In the genomic region with DNA sequence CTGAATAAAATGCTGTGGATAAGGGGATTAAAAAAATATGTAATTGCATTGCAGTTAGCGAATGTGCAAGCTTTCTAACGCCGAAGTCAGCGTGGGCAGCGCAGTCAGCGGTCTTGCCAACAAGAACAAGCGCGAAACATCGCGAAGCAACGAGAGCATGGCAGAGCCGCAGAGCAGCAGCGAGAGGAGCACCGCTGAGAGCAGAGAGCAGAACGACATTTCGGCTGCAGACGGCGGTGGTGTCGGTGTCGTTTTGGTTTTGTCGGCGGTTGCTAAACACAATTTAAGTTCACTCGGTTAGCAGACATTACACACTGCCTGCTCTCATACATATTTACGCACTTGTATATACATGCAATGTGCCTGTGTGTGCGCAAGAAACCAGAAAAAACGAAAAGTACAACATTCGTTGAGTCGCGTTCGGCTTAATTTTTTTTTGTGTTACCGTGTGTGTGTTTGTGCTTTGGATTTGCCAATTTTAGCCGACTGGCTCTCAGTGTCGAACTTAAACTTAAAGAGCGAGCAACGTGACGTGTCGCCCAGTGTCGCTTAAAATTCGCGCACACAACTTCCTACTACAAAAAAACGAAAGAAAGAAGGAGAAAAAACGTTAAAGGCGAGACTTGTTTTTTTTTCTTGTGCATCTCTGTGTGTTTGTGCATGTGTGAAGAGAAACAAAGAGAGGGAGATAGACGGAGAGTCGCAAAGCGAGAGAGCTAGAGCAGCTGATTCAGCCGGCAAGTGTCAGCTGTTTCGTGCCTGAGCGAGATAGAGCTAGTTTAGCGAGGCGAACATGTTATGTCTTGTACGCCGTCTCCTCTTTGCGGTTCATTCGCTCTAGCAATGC, we compare ENCODE assay signal across 5 fruit fly cellular contexts.
TF ChIP-seq lines count a peak whose summit lies in the region.

No protein-coding gene starts in this region.

TF ChIP-seq in whole organism, adult, 20 proteins besides CTCF, POLR2A, EP300 and RAD21 (continued from another document):
- TF ChIP-seq Clk (GFP tag; optimal IDR thresholded peaks at IDR 0.05; lab: Kevin White, UChicago) (no peak), kay (GFP tag; lab: Kevin White, UChicago; ENCODE audit: borderline replicate concordance) (peak; percentile 83), Mnt (GFP tag; optimal IDR thresholded peaks at IDR 0.05; lab: Kevin White, UChicago) (peak; percentile 60), toe (GFP tag; optimal IDR thresholded peaks at IDR 0.05; lab: Kevin White, UChicago) (no peak)

TF ChIP-seq in whole organism, embryonic, 481 proteins besides CTCF, POLR2A, EP300 and RAD21 (continued from another document and continues in another):
- TF ChIP-seq sima (GFP tag; optimal IDR thresholded peaks at IDR 0.05; lab: Kevin White, UChicago): no peak
- TF ChIP-seq CG6765 (GFP tag; optimal IDR thresholded peaks at IDR 0.05; lab: Kevin White, UChicago): no peak
- TF ChIP-seq dysf (GFP tag; IDR thresholded peaks at IDR 0.05; lab: Robert Waterston, UW): no peak
- TF ChIP-seq CG7271 (tag; optimal IDR thresholded peaks at IDR 0.05; lab: Kevin White, UChicago): no peak
- TF ChIP-seq E2f1 (GFP tag; IDR thresholded peaks at IDR 0.05; lab: Robert Waterston, UW): no peak
- TF ChIP-seq CG17385 (GFP tag; optimal IDR thresholded peaks at IDR 0.05; lab: Kevin White, UChicago): peak; percentile 55
- no peak for TF ChIP-seq Lhr (GFP tag; optimal IDR thresholded peaks at IDR 0.05; lab: Kevin White, UChicago)
- peak; percentile 26 for TF ChIP-seq caup (GFP tag; optimal IDR thresholded peaks at IDR 0.05; lab: Kevin White, UChicago; ENCODE audit: severe bottlenecking)
- TF ChIP-seq gro (GFP tag; optimal IDR thresholded peaks at IDR 0.05; lab: Kevin White, UChicago): no peak
- TF ChIP-seq gfzf (GFP tag; optimal IDR thresholded peaks at IDR 0.05; lab: Kevin White, UChicago): no peak
- no peak for TF ChIP-seq cad (GFP tag; optimal IDR thresholded peaks at IDR 0.05; lab: Kevin White, UChicago)
- TF ChIP-seq jigr1 (GFP tag; IDR thresholded peaks at IDR 0.05; lab: Robert Waterston, UW): no peak
- TF ChIP-seq CG13894 (tag; optimal IDR thresholded peaks at IDR 0.05; lab: Kevin White, UChicago): peak; percentile 35
- no peak for TF ChIP-seq lov (optimal IDR thresholded peaks at IDR 0.05; lab: Kevin White, UChicago)
- no peak for TF ChIP-seq lov (GFP tag; IDR thresholded peaks at IDR 0.05; lab: Robert Waterston, UW)
- TF ChIP-seq Sox100B (GFP tag; optimal IDR thresholded peaks at IDR 0.05; lab: Kevin White, UChicago): no peak
- peak; percentile 41 for TF ChIP-seq Fer1 (GFP tag; optimal IDR thresholded peaks at IDR 0.05; lab: Kevin White, UChicago)
- no peak for TF ChIP-seq ato (GFP tag; IDR thresholded peaks at IDR 0.05; lab: Robert Waterston, UW; ENCODE audit: partially characterized antibody)
- no peak for TF ChIP-seq Doc2 (GFP tag; IDR thresholded peaks at IDR 0.05; lab: Robert Waterston, UW)
- no peak for TF ChIP-seq CG15479 (GFP tag; optimal IDR thresholded peaks at IDR 0.05; lab: Kevin White, UChicago)
- no peak for TF ChIP-seq CG7987 (GFP tag; optimal IDR thresholded peaks at IDR 0.05; lab: Kevin White, UChicago)
- no peak for TF ChIP-seq Max (GFP tag; optimal IDR thresholded peaks at IDR 0.05; lab: Kevin White, UChicago)
- no peak for TF ChIP-seq dan (GFP tag; IDR thresholded peaks at IDR 0.05; lab: Robert Waterston, UW)
- no peak for TF ChIP-seq CG4424 (GFP tag; optimal IDR thresholded peaks at IDR 0.05; lab: Kevin White, UChicago)
- peak; percentile 30 for TF ChIP-seq YL-1 (GFP tag; optimal IDR thresholded peaks at IDR 0.05; lab: Kevin White, UChicago)
- TF ChIP-seq cato (GFP tag; optimal IDR thresholded peaks at IDR 0.05; lab: Kevin White, UChicago; ENCODE audit: borderline replicate concordance): no peak
- TF ChIP-seq CG6654 (GFP tag; optimal IDR thresholded peaks at IDR 0.05; lab: Kevin White, UChicago): no peak
- peak; percentile 33 for TF ChIP-seq CG2678 (tag; optimal IDR thresholded peaks at IDR 0.05; lab: Kevin White, UChicago)
- TF ChIP-seq gsb-n (tag; optimal IDR thresholded peaks at IDR 0.05; lab: Kevin White, UChicago): no peak
- TF ChIP-seq CG17359 (tag; optimal IDR thresholded peaks at IDR 0.05; lab: Kevin White, UChicago): no peak

TF ChIP-seq in whole organism, prepupa, 60 proteins besides CTCF, POLR2A, EP300 and RAD21 (continued from another document and continues in another):
- TF ChIP-seq CG8632 (GFP tag; optimal IDR thresholded peaks at IDR 0.05; lab: Kevin White, UChicago) (peak; percentile 79), CG10669 (GFP tag; optimal IDR thresholded peaks at IDR 0.05; lab: Kevin White, UChicago) (peak; percentile 80), topi (GFP tag; optimal IDR thresholded peaks at IDR 0.05; lab: Kevin White, UChicago) (peak; percentile 51), Sox15 (GFP tag; optimal IDR thresholded peaks at IDR 0.05; lab: Kevin White, UChicago) (no peak), vri (GFP tag; optimal IDR thresholded peaks at IDR 0.05; lab: Kevin White, UChicago) (peak; percentile 84), Hr39 (GFP tag; optimal IDR thresholded peaks at IDR 0.05; lab: Kevin White, UChicago) (no peak), Eip78C (GFP tag; lab: Kevin White, UChicago) (peak; percentile 90), eg (GFP tag; IDR thresholded peaks at IDR 0.05; lab: Robert Waterston, UW) (peak; percentile 92), Blimp-1 (GFP tag; optimal IDR thresholded peaks at IDR 0.05; lab: Kevin White, UChicago) (peak; percentile 48), fd85E (GFP tag; optimal IDR thresholded peaks at IDR 0.05; lab: Kevin White, UChicago) (no peak), Met (GFP tag; optimal IDR thresholded peaks at IDR 0.05; lab: Kevin White, UChicago) (peak; percentile 52), CG10631 (GFP tag; optimal IDR thresholded peaks at IDR 0.05; lab: Kevin White, UChicago) (peak; percentile 63), CG6276 (GFP tag; optimal IDR thresholded peaks at IDR 0.05; lab: Kevin White, UChicago) (peak; percentile 95), CG11762 (GFP tag; optimal IDR thresholded peaks at IDR 0.05; lab: Kevin White, UChicago; ENCODE audit: insufficient read depth) (peak; percentile 49), CG15336 (GFP tag; IDR thresholded peaks at IDR 0.05; lab: Robert Waterston, UW) (peak; percentile 87), fkh (GFP tag; optimal IDR thresholded peaks at IDR 0.05; lab: Kevin White, UChicago) (peak; percentile 68), CG3919 (GFP tag; optimal IDR thresholded peaks at IDR 0.05; lab: Kevin White, UChicago) (peak; percentile 47), CG1621 (tag; optimal IDR thresholded peaks at IDR 0.05; lab: Kevin White, UChicago) (peak; percentile 82), salr (GFP tag; optimal IDR thresholded peaks at IDR 0.05; lab: Kevin White, UChicago) (peak; percentile 40 to 83), CG8119 (GFP tag; IDR thresholded peaks at IDR 0.05; lab: Robert Waterston, UW) (peak; percentile 86), CG9139 (GFP tag; optimal IDR thresholded peaks at IDR 0.05; lab: Kevin White, UChicago) (peak; percentile 94), svp (GFP tag; lab: Kevin White, UChicago) (peak; percentile 84), acj6 (GFP tag; optimal IDR thresholded peaks at IDR 0.05; lab: Kevin White, UChicago) (peak; percentile 47), CG6163 (GFP tag; IDR thresholded peaks at IDR 0.05; lab: Robert Waterston, UW) (peak; percentile 93), Gug (GFP tag; IDR thresholded peaks at IDR 0.05; lab: Robert Waterston, UW) (peak; percentile 60), CG6854 (GFP tag; optimal IDR thresholded peaks at IDR 0.05; lab: Kevin White, UChicago) (peak; percentile 90), pdm3 (GFP tag; optimal IDR thresholded peaks at IDR 0.05; lab: Kevin White, UChicago) (peak; percentile 61), CG8319 (GFP tag; optimal IDR thresholded peaks at IDR 0.05; lab: Kevin White, UChicago) (peak; percentile 23), CG6792 (GFP tag; optimal IDR thresholded peaks at IDR 0.05; lab: Kevin White, UChicago) (peak; percentile 59), CG34406 (GFP tag; optimal IDR thresholded peaks at IDR 0.05; lab: Kevin White, UChicago) (peak; percentile 62), dac (GFP tag; optimal IDR thresholded peaks at IDR 0.05; lab: Kevin White, UChicago) (peak; percentile 67)

TF ChIP-seq in whole organism, pupa, 21 proteins besides CTCF, POLR2A, EP300 and RAD21 (continued from another document):
- TF ChIP-seq CG9948 (tag; optimal IDR thresholded peaks at IDR 0.05; lab: Kevin White, UChicago) (peak; percentile 80), CG12605 (GFP tag; IDR thresholded peaks at IDR 0.05; lab: Robert Waterston, UW) (peak; percentile 95), Snoo (tag; optimal IDR thresholded peaks at IDR 0.05; lab: Kevin White, UChicago) (peak; percentile 76)

TF ChIP-seq in whole organism, wandering third instar larva, 38 proteins besides CTCF, POLR2A, EP300 and RAD21 (continued from another document):
- peak; percentile 9 for TF ChIP-seq Rel (GFP tag; optimal IDR thresholded peaks at IDR 0.05; lab: Kevin White, UChicago)
- TF ChIP-seq Rel (tag; optimal IDR thresholded peaks at IDR 0.05; lab: Kevin White, UChicago): peak; percentile 59
- peak; percentile 95 for TF ChIP-seq CrebA (GFP tag; optimal IDR thresholded peaks at IDR 0.05; lab: Kevin White, UChicago; ENCODE audit: borderline replicate concordance)
- TF ChIP-seq br (GFP tag; optimal IDR thresholded peaks at IDR 0.05; lab: Kevin White, UChicago): peak; percentile 59
- peak; percentile 39 for TF ChIP-seq Hr83 (GFP tag; optimal IDR thresholded peaks at IDR 0.05; lab: Kevin White, UChicago; ENCODE audit: poor library complexity, severe bottlenecking)
- TF ChIP-seq dl (GFP tag; optimal IDR thresholded peaks at IDR 0.05; lab: Kevin White, UChicago; ENCODE audit: insufficient read depth in 1 of 2, partially characterized antibody in 2 of 2): peak; percentile 91 to 94
- TF ChIP-seq h (GFP tag; optimal IDR thresholded peaks at IDR 0.05; lab: Kevin White, UChicago): peak; percentile 25
- peak; percentile 7 for TF ChIP-seq brk (GFP tag; optimal IDR thresholded peaks at IDR 0.05; lab: Kevin White, UChicago)
- no peak for TF ChIP-seq lola (GFP tag; optimal IDR thresholded peaks at IDR 0.05; lab: Kevin White, UChicago)
- TF ChIP-seq usp (GFP tag; optimal IDR thresholded peaks at IDR 0.05; lab: Kevin White, UChicago): no peak
- TF ChIP-seq ey (GFP tag; optimal IDR thresholded peaks at IDR 0.05; lab: Kevin White, UChicago): no peak
- TF ChIP-seq psq (GFP tag; optimal IDR thresholded peaks at IDR 0.05; lab: Kevin White, UChicago): peak; percentile 82
TF ChIP-seq in whole organism, wandering third instar larva: peak in this region for 21.
